Fruit fly (Drosophila melanogaster): ENCODE measurements around the gene CG34250.
A peak's percentile ranks its signal among the peaks of the same experiment; 100 is the strongest.

CG34250 gene

dm6 chr3L:17430957-17431585, 45.0 kb upstream of the CG34250 start (continued):
- TF ChIP-seq eve (GFP tag; optimal IDR thresholded peaks at IDR 0.05) (no peak), sug (tag; optimal IDR thresholded peaks at IDR 0.05) (peak; percentile 60), pb (GFP tag; optimal IDR thresholded peaks at IDR 0.05) (no peak), odd (GFP tag; optimal IDR thresholded peaks at IDR 0.05) (no peak), eyg (GFP tag; optimal IDR thresholded peaks at IDR 0.05) (no peak), CG4328 (GFP tag; optimal IDR thresholded peaks at IDR 0.05) (no peak), CG12155 (GFP tag; optimal IDR thresholded peaks at IDR 0.05) (no peak), ham (GFP tag; IDR thresholded peaks at IDR 0.05) (no peak), ro (GFP tag; IDR thresholded peaks at IDR 0.05) (no peak), sob (GFP tag; IDR thresholded peaks at IDR 0.05) (no peak), dmrt99B (tag; optimal IDR thresholded peaks at IDR 0.05) (peak; percentile 13), Aef1 (GFP tag; IDR thresholded peaks at IDR 0.05) (no peak), Hand (GFP tag; optimal IDR thresholded peaks at IDR 0.05) (no peak), Dfd (GFP tag; optimal IDR thresholded peaks at IDR 0.05) (no peak), zf30C (GFP tag; optimal IDR thresholded peaks at IDR 0.05) (no peak), CG2712 (tag; optimal IDR thresholded peaks at IDR 0.05) (no peak), CG9727 (GFP tag; optimal IDR thresholded peaks at IDR 0.05) (no peak), CG4360 (GFP tag; IDR thresholded peaks at IDR 0.05) (no peak), Jarid2 (GFP tag; optimal IDR thresholded peaks at IDR 0.05) (no peak), CG13424 (tag; optimal IDR thresholded peaks at IDR 0.05) (no peak), CG4730 (GFP tag; IDR thresholded peaks at IDR 0.05) (no peak), nmo (GFP tag; optimal IDR thresholded peaks at IDR 0.05) (no peak), CG3065 (GFP tag; optimal IDR thresholded peaks at IDR 0.05) (no peak), ato (GFP tag; IDR thresholded peaks at IDR 0.05; ENCODE audit: partially characterized antibody) (no peak), Taf1 (GFP tag; IDR thresholded peaks at IDR 0.05) (no peak), CG15269 (tag; optimal IDR thresholded peaks at IDR 0.05) (peak; percentile 33), amos (GFP tag; IDR thresholded peaks at IDR 0.05; ENCODE audit: partially characterized antibody) (no peak), pan (optimal IDR thresholded peaks at IDR 0.05) (no peak), pan (GFP tag; optimal IDR thresholded peaks at IDR 0.05 in 1 of 2, IDR thresholded peaks at IDR 0.05 in 1 of 2) (no peak), H2.0 (GFP tag; IDR thresholded peaks at IDR 0.05) (no peak), Neu2 (GFP tag; optimal IDR thresholded peaks at IDR 0.05; ENCODE audit: borderline replicate concordance) (no peak), CG18599 (GFP tag; optimal IDR thresholded peaks at IDR 0.05) (no peak), kah (GFP tag; optimal IDR thresholded peaks at IDR 0.05) (no peak), CG7928 (GFP tag; optimal IDR thresholded peaks at IDR 0.05) (no peak), Rx (GFP tag; IDR thresholded peaks at IDR 0.05) (no peak), corto (GFP tag; optimal IDR thresholded peaks at IDR 0.05) (no peak), row (GFP tag; IDR thresholded peaks at IDR 0.05) (peak; percentile 35; the same call in 1 of the 3 replicates), Mad (GFP tag; optimal IDR thresholded peaks at IDR 0.05) (no peak), fu2 (GFP tag; optimal IDR thresholded peaks at IDR 0.05) (no peak), CG15479 (GFP tag; optimal IDR thresholded peaks at IDR 0.05) (no peak), CG14965 (GFP tag; optimal IDR thresholded peaks at IDR 0.05; ENCODE audit: borderline replicate concordance) (no peak), CG9932 (GFP tag; IDR thresholded peaks at IDR 0.05) (peak; percentile 15; the same call in 1 of the 2 replicates), p53 (GFP tag; optimal IDR thresholded peaks at IDR 0.05) (no peak), CG17359 (tag; optimal IDR thresholded peaks at IDR 0.05) (no peak), tgo (GFP tag; IDR thresholded peaks at IDR 0.05) (no peak; the same call in 2 of the 3 replicates), Rfx (GFP tag; IDR thresholded peaks at IDR 0.05) (peak; percentile 33; the same call in 1 of the 2 replicates), ara (GFP tag; IDR thresholded peaks at IDR 0.05) (no peak), Blimp-1 (GFP tag; optimal IDR thresholded peaks at IDR 0.05) (no peak), tna (GFP tag; IDR thresholded peaks at IDR 0.05; ENCODE audit: partially characterized antibody) (no peak), CG7963 (GFP tag; IDR thresholded peaks at IDR 0.05; ENCODE audit: partially characterized antibody) (no peak)
